Fruit fly (Drosophila melanogaster): Measurements from ENCODE around the gene CG12483.
A peak's percentile ranks its signal among the peaks of the same experiment; 100 is the strongest.

The CG12483 gene

dm6 chr3L:133383-133782, 35.2 kb upstream of the CG12483 start:
- TF ChIP-seq Eip78C (GFP tag) = peak; percentile 31
- TF ChIP-seq fd59A (GFP tag; optimal IDR thresholded peaks at IDR 0.05) = no peak
- TF ChIP-seq svp (GFP tag) = peak; percentile 37

dm6 chr3L:131998-132693, 34.0 kb upstream of the CG12483 start:
- TF ChIP-seq fd59A (GFP tag; optimal IDR thresholded peaks at IDR 0.05) (no peak), spab (GFP tag; optimal IDR thresholded peaks at IDR 0.05) (no peak), Hr39 (GFP tag; optimal IDR thresholded peaks at IDR 0.05) (no peak), Hr38 (GFP tag; optimal IDR thresholded peaks at IDR 0.05) (no peak), CG31627 (GFP tag; optimal IDR thresholded peaks at IDR 0.05) (no peak), net (GFP tag; optimal IDR thresholded peaks at IDR 0.05) (no peak), Eip75B (GFP tag; optimal IDR thresholded peaks at IDR 0.05) (no peak), Met (GFP tag; optimal IDR thresholded peaks at IDR 0.05) (no peak), CG6163 (GFP tag; IDR thresholded peaks at IDR 0.05) (peak; percentile 61; the same call in 1 of the 3 replicates), CG4318 (GFP tag; optimal IDR thresholded peaks at IDR 0.05) (no peak), Ets96B (tag; optimal IDR thresholded peaks at IDR 0.05) (no peak), CG3032 (tag; optimal IDR thresholded peaks at IDR 0.05) (no peak), svp (GFP tag) (no peak), CG11294 (GFP tag; IDR thresholded peaks at IDR 0.05) (no peak), CG1621 (tag; optimal IDR thresholded peaks at IDR 0.05) (no peak), CG10669 (GFP tag; optimal IDR thresholded peaks at IDR 0.05) (no peak), Blimp-1 (GFP tag; optimal IDR thresholded peaks at IDR 0.05) (no peak), pdm3 (GFP tag; optimal IDR thresholded peaks at IDR 0.05) (no peak), fd85E (GFP tag; optimal IDR thresholded peaks at IDR 0.05) (no peak), Gug (GFP tag; IDR thresholded peaks at IDR 0.05) (0 out of 2 replicates have a peak, but pooled peaks have one; percentile 26), achi (GFP tag; optimal IDR thresholded peaks at IDR 0.05) (no peak), CG32006 (GFP tag; optimal IDR thresholded peaks at IDR 0.05) (peak; percentile 18), CG6808 (GFP tag; optimal IDR thresholded peaks at IDR 0.05) (peak; percentile 55), CG15336 (GFP tag; IDR thresholded peaks at IDR 0.05) (peak; percentile 44), CG8119 (GFP tag; IDR thresholded peaks at IDR 0.05) (peak; percentile 20; the same call in 1 of the 3 replicates), CG3919 (GFP tag; optimal IDR thresholded peaks at IDR 0.05) (no peak), Hr4 (GFP tag; optimal IDR thresholded peaks at IDR 0.05) (no peak), Eip93F (GFP tag; optimal IDR thresholded peaks at IDR 0.05) (peak; percentile 41), Sox14 (GFP tag; optimal IDR thresholded peaks at IDR 0.05) (peak; percentile 11), Ets21C (GFP tag; optimal IDR thresholded peaks at IDR 0.05) (no peak), CG11762 (GFP tag; optimal IDR thresholded peaks at IDR 0.05; ENCODE audit: insufficient read depth) (peak; percentile 16), CG16779 (tag; optimal IDR thresholded peaks at IDR 0.05) (no peak), dac (GFP tag; optimal IDR thresholded peaks at IDR 0.05) (no peak), CG6276 (GFP tag; optimal IDR thresholded peaks at IDR 0.05) (peak; percentile 78), CG11902 (GFP tag; optimal IDR thresholded peaks at IDR 0.05) (no peak), Lpt (GFP tag; optimal IDR thresholded peaks at IDR 0.05) (no peak), CG10631 (GFP tag; optimal IDR thresholded peaks at IDR 0.05) (no peak), CG9139 (GFP tag; optimal IDR thresholded peaks at IDR 0.05) (peak; percentile 30), dsx (GFP tag; optimal IDR thresholded peaks at IDR 0.05; ENCODE audit: poor library complexity, severe bottlenecking) (no peak), ss (GFP tag; optimal IDR thresholded peaks at IDR 0.05) (peak; percentile 62 to 65), fkh (GFP tag; optimal IDR thresholded peaks at IDR 0.05) (peak; percentile 90), salr (GFP tag; optimal IDR thresholded peaks at IDR 0.05) (no peak), CG8319 (GFP tag; optimal IDR thresholded peaks at IDR 0.05) (no peak), Smox (GFP tag; optimal IDR thresholded peaks at IDR 0.05) (no peak), Eip78C (GFP tag) (peak; percentile 4), Sox102F (GFP tag; optimal IDR thresholded peaks at IDR 0.05) (no peak), CG6854 (GFP tag; optimal IDR thresholded peaks at IDR 0.05) (peak; percentile 49), CG6792 (GFP tag; optimal IDR thresholded peaks at IDR 0.05) (no peak), CG8632 (GFP tag; optimal IDR thresholded peaks at IDR 0.05) (no peak)
